Fruit fly (Drosophila melanogaster) whole organism, embryonic: ENCODE data around the gene CG1943.
A peak's percentile ranks its signal among the peaks of the same experiment; 100 is the strongest.

Source experiments
- Asciz ChIP-seq: fragments of 200-800 bp; sonication (Bioruptor generic); optimal IDR thresholded peaks from 2 replicates; lab custom pipeline; 2017; ENCODE audit warnings: missing biosample characterization, mild to moderate bottlenecking, missing genetic modification characterization, missing genetic modification reagents
- CG12236 ChIP-seq: fragments of 200-800 bp; sonication (Bioruptor generic); optimal IDR thresholded peaks from 2 replicates; lab custom pipeline; 2016; ENCODE audit warnings: missing biosample characterization, missing genetic modification characterization
- CG13775 ChIP-seq: fragments of 200-800 bp; sonication (Bioruptor generic); optimal IDR thresholded peaks from 3 replicates; lab custom pipeline; 2017; ENCODE audit warnings: missing biosample characterization, mild to moderate bottlenecking, missing genetic modification characterization
- CG15011 ChIP-seq: fragments of 200-800 bp; sonication (Bioruptor generic); optimal IDR thresholded peaks from 3 replicates; lab custom pipeline; 2018; ENCODE audit warnings: missing biosample characterization, mild to moderate bottlenecking, missing genetic modification characterization
- CG1603 ChIP-seq: fragments of 200-800 bp; sonication (Bioruptor generic); optimal IDR thresholded peaks from 2 replicates; lab custom pipeline; 2019; ENCODE audit warnings: missing biosample characterization, mild to moderate bottlenecking, missing genetic modification characterization, moderate library complexity
- CG17361 ChIP-seq: fragments of 200-800 bp; sonication (Bioruptor generic); IDR thresholded peaks from 3 replicates; pipeline ENCODE4 v1.3.6; 2022; ENCODE audit warnings: missing biosample characterization, missing genetic modification characterization
- CG18262 ChIP-seq: fragments of 200-800 bp; optimal IDR thresholded peaks from 3 replicates; lab custom pipeline; 2019; ENCODE audit warnings: missing biosample characterization, mild to moderate bottlenecking, missing genetic modification characterization, moderate library complexity
- CG2199 ChIP-seq: fragments of 200-800 bp; sonication (Bioruptor generic); IDR thresholded peaks from 3 replicates; pipeline ENCODE4 v1.3.6; 2022; ENCODE audit warnings: missing biosample characterization, missing genetic modification characterization
- CG30020 ChIP-seq: fragments of 200-800 bp; optimal IDR thresholded peaks from 2 replicates; lab custom pipeline; 2019; ENCODE audit warnings: missing biosample characterization, mild to moderate bottlenecking, missing genetic modification characterization, moderate library complexity
- CG3065 ChIP-seq: fragments of 200-800 bp; sonication (Bioruptor generic); optimal IDR thresholded peaks from 2 replicates; lab custom pipeline; 2016; ENCODE audit warnings: missing biosample characterization, missing genetic modification characterization
- CG31365 ChIP-seq: fragments of 200-800 bp; sonication (Bioruptor generic); optimal IDR thresholded peaks from 2 replicates; lab custom pipeline; 2018; ENCODE audit warnings: missing biosample characterization, mild to moderate bottlenecking, missing genetic modification characterization
- CG33557 ChIP-seq: fragments of 200-800 bp; sonication (Bioruptor generic); optimal IDR thresholded peaks from 2 replicates; lab custom pipeline; 2019; ENCODE audit warnings: missing biosample characterization, mild to moderate bottlenecking, missing genetic modification characterization, moderate library complexity
- CG3407 ChIP-seq: fragments of 200-800 bp; sonication (Bioruptor generic); optimal IDR thresholded peaks from 2 replicates; lab custom pipeline; 2018; ENCODE audit warnings: missing biosample characterization, mild to moderate bottlenecking, missing genetic modification characterization
- CG34422 ChIP-seq: fragments of 200-800 bp; sonication (Bioruptor generic); IDR thresholded peaks from 3 replicates; pipeline ENCODE4 v1.3.6; 2022; ENCODE audit warnings: missing biosample characterization, missing genetic modification characterization
- CG4282 ChIP-seq: fragments of 200-800 bp; sonication (Bioruptor generic); optimal IDR thresholded peaks from 2 replicates; lab custom pipeline; 2016; ENCODE audit warnings: missing biosample characterization, missing genetic modification characterization
- CG4360 ChIP-seq: fragments of 200-800 bp; sonication (Bioruptor generic); IDR thresholded peaks from 2 replicates; pipeline ENCODE4 v1.3.6; 2022; ENCODE audit warnings: missing biosample characterization, missing genetic modification characterization
- CG4617 ChIP-seq: fragments of 200-800 bp; sonication (Bioruptor generic); optimal IDR thresholded peaks from 3 replicates; lab custom pipeline; 2016; ENCODE audit warnings: missing biosample characterization, missing genetic modification characterization, borderline replicate concordance
- CG4820 ChIP-seq: fragments of 200-800 bp; sonication (Bioruptor generic); optimal IDR thresholded peaks from 3 replicates; lab custom pipeline; 2016; ENCODE audit warnings: missing biosample characterization, missing genetic modification characterization
- CG6689 ChIP-seq: fragments of 200-800 bp; sonication (Bioruptor generic); IDR thresholded peaks from 2 replicates; pipeline ENCODE4 v1.3.6; 2022; ENCODE audit warnings: missing biosample characterization, missing genetic modification characterization
- CG7357 ChIP-seq: fragments of 200-800 bp; sonication (Bioruptor generic); IDR thresholded peaks from 3 replicates; pipeline ENCODE4 v1.3.6; 2022; ENCODE audit warnings: missing biosample characterization, missing genetic modification characterization
- CG8089 ChIP-seq: fragments of 200-800 bp; sonication (Bioruptor generic); optimal IDR thresholded peaks from 3 replicates; lab custom pipeline; 2016; ENCODE audit warnings: missing biosample characterization, missing genetic modification characterization
- CG8478 ChIP-seq: fragments of >200 bp; optimal IDR thresholded peaks from 2 replicates; lab custom pipeline; 2018
- Drgx ChIP-seq: fragments of 200-800 bp; sonication (Bioruptor generic); IDR thresholded peaks from 2 replicates; pipeline ENCODE4 v1.3.6; 2022; ENCODE audit warnings: missing biosample characterization, missing genetic modification characterization
- E2f2 ChIP-seq: fragments of 200-800 bp; sonication (Bioruptor generic); IDR thresholded peaks from 2 replicates; pipeline ENCODE4 v1.3.6; 2022; ENCODE audit warnings: missing biosample characterization, missing genetic modification characterization
- HLH3B ChIP-seq: fragments of 200-800 bp; sonication (Bioruptor generic); IDR thresholded peaks from 2 replicates; pipeline ENCODE4 v1.3.6; 2022; ENCODE audit warnings: missing biosample characterization, missing genetic modification characterization
- HLH54F ChIP-seq: fragments of 200-800 bp; sonication (Bioruptor generic); optimal IDR thresholded peaks from 3 replicates; lab custom pipeline; 2016; ENCODE audit warnings: missing biosample characterization, missing genetic modification characterization
- Hey ChIP-seq: fragments of 200-800 bp; sonication (Bioruptor generic); optimal IDR thresholded peaks from 3 replicates; lab custom pipeline; 2018; ENCODE audit warnings: missing biosample characterization, mild to moderate bottlenecking, missing genetic modification characterization
- Hsf ChIP-seq: fragments of 200-800 bp; sonication (Bioruptor generic); optimal IDR thresholded peaks from 3 replicates; lab custom pipeline; 2016; ENCODE audit warnings: missing biosample characterization, missing genetic modification characterization
- Jarid2 ChIP-seq: fragments of 200-800 bp; sonication (Bioruptor generic); optimal IDR thresholded peaks from 3 replicates; lab custom pipeline; 2017; ENCODE audit warnings: mild to moderate bottlenecking, missing biosample characterization, missing genetic modification reagents, missing genetic modification characterization
- Meics ChIP-seq: fragments of 200-800 bp; sonication (Bioruptor generic); optimal IDR thresholded peaks from 2 replicates; lab custom pipeline; 2017; ENCODE audit warnings: missing biosample characterization, mild to moderate bottlenecking, missing genetic modification characterization
- Spps ChIP-seq: fragments of 200-800 bp; sonication (Bioruptor generic); optimal IDR thresholded peaks from 2 replicates; lab custom pipeline; 2018; ENCODE audit warnings: missing biosample characterization, mild to moderate bottlenecking, missing genetic modification characterization
- Tbp ChIP-seq: fragments of >200 bp; optimal IDR thresholded peaks from 2 replicates; lab custom pipeline; 2018; ENCODE audit warnings: missing biosample characterization, missing genetic modification characterization
- Xbp1 ChIP-seq: fragments of 200-800 bp; sonication (Bioruptor generic); optimal IDR thresholded peaks from 3 replicates; lab custom pipeline; 2016; ENCODE audit warnings: missing biosample characterization, mild to moderate bottlenecking, missing genetic modification characterization
- abd-A ChIP-seq: fragments of 200-800 bp; sonication (Bioruptor generic); optimal IDR thresholded peaks from 3 replicates; lab custom pipeline; 2019; ENCODE audit warnings: missing biosample characterization, mild to moderate bottlenecking, missing genetic modification characterization, moderate library complexity
- ash1 ChIP-seq: fragments of 200-800 bp; sonication (Bioruptor generic); optimal IDR thresholded peaks from 2 replicates; lab custom pipeline; 2018; ENCODE audit warnings: missing biosample characterization, mild to moderate bottlenecking, missing genetic modification characterization
- br ChIP-seq: fragments of >200 bp; optimal IDR thresholded peaks from 2 replicates; lab custom pipeline; 2017
- bsh ChIP-seq, 2 experiments: fragments of 200-800 bp; sonication (Bioruptor generic); optimal IDR thresholded peaks; 2 replicates each; lab custom pipeline; 2017 to 2018; ENCODE audit warnings: mild to moderate bottlenecking in 2 of 2, missing biosample characterization in 2 of 2, missing genetic modification characterization in 2 of 2, moderate library complexity in 1 of 2
- disco-r ChIP-seq: fragments of 200-800 bp; sonication (Bioruptor generic); optimal IDR thresholded peaks from 2 replicates; lab custom pipeline; 2016; ENCODE audit warnings: missing biosample characterization, missing genetic modification characterization
- dmrt11E ChIP-seq: fragments of 200-800 bp; sonication (Bioruptor generic); optimal IDR thresholded peaks from 3 replicates; lab custom pipeline; 2018; ENCODE audit warnings: missing biosample characterization, mild to moderate bottlenecking, missing genetic modification characterization, moderate library complexity
- ewg ChIP-seq: fragments of 200-800 bp; sonication (Bioruptor generic); optimal IDR thresholded peaks from 3 replicates; lab custom pipeline; 2017; ENCODE audit warnings: mild to moderate bottlenecking, missing biosample characterization, missing genetic modification reagents, missing genetic modification characterization
- grau ChIP-seq: fragments of 200-800 bp; optimal IDR thresholded peaks from 3 replicates; lab custom pipeline; 2019; ENCODE audit warnings: missing biosample characterization, mild to moderate bottlenecking, missing genetic modification characterization, moderate library complexity
- insv ChIP-seq, 2 experiments: fragments of 200-800 bp; sonication (Bioruptor generic); optimal IDR thresholded peaks; 3 replicates each; lab custom pipeline; 2016 to 2018; ENCODE audit warnings: missing biosample characterization in 2 of 2, missing genetic modification characterization in 2 of 2
- lbe ChIP-seq: fragments of 200-800 bp; sonication (Bioruptor generic); optimal IDR thresholded peaks from 2 replicates; lab custom pipeline; 2016; ENCODE audit warnings: missing biosample characterization, mild to moderate bottlenecking, missing genetic modification characterization
- lola ChIP-seq, 3 experiments: fragments of >200 bp in 2 of 3; fragments of 200-800 bp in 1 of 3; sonication (Bioruptor generic) in 1 of 3; optimal IDR thresholded peaks; 2 replicates each; lab custom pipeline; 2017 to 2019; ENCODE audit warnings: missing biosample characterization in 3 of 3, missing genetic modification characterization in 3 of 3, mild to moderate bottlenecking in 1 of 3, moderate library complexity in 1 of 3
- pho ChIP-seq: fragments of 200-800 bp; sonication (Bioruptor generic); optimal IDR thresholded peaks from 2 replicates; lab custom pipeline; 2016; ENCODE audit warnings: missing biosample characterization, missing genetic modification characterization
- pros ChIP-seq: fragments of 200-800 bp; sonication (Bioruptor generic); optimal IDR thresholded peaks from 3 replicates; lab custom pipeline; 2019; ENCODE audit warnings: missing biosample characterization, mild to moderate bottlenecking, missing genetic modification characterization, moderate library complexity
- rib ChIP-seq: fragments of 200-800 bp; sonication (Bioruptor generic); IDR thresholded peaks from 2 replicates; pipeline ENCODE4 v1.3.6; 2022; ENCODE audit warnings: missing biosample characterization, missing genetic modification characterization
- tgo ChIP-seq: fragments of 200-800 bp; sonication (Bioruptor generic); IDR thresholded peaks from 3 replicates; pipeline ENCODE4 v1.3.6; 2022; ENCODE audit warnings: missing biosample characterization, missing genetic modification characterization
- tna ChIP-seq: fragments of 200-800 bp; sonication (Bioruptor generic); IDR thresholded peaks from 2 replicates; pipeline ENCODE4 v1.3.6; 2022; ENCODE audit warnings: missing biosample characterization, missing genetic modification characterization; ENCODE audit not compliant: partially characterized antibody
- unc-4 ChIP-seq: fragments of 200-800 bp; sonication (Bioruptor generic); IDR thresholded peaks from 2 replicates; pipeline ENCODE4 v1.3.6; 2022; ENCODE audit warnings: missing biosample characterization, missing genetic modification characterization; ENCODE audit not compliant: partially characterized antibody
- yki ChIP-seq: fragments of >200 bp; optimal IDR thresholded peaks from 3 replicates; lab custom pipeline; 2018
- zen ChIP-seq: fragments of 200-800 bp; sonication (Bioruptor generic); optimal IDR thresholded peaks from 3 replicates; lab custom pipeline; 2018; ENCODE audit warnings: missing biosample characterization, mild to moderate bottlenecking, missing genetic modification characterization, moderate library complexity

Gene CG1943

DNA sequence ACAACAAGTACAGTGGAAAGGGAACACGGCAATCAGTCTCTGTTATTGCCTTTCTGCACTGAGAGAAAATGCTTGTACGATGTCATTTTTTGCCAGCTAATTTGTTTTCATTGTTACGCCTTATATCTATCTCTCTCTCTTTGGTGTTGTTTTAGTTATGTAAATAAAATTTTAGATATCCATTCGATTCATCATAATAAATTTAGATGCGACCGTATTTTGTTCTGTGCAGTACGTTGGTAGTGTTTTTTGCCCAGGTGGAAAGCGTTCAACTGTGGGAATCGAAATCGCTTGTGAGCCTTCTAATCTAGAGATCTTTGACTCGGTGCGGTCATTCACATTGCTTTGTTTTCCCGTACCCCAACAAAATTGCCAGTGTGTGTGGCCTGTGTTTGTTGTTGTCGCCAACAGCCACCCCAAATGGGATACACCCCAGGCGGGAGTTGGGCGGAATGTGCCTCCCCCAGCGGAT, 1.1 kb downstream of the CG1943 start (continued):
- peak; percentile 87 for TF ChIP-seq CG8089
- TF ChIP-seq tna (GFP tag; lab: Robert Waterston, UW) = no peak
- TF ChIP-seq tgo (GFP tag; lab: Robert Waterston, UW) = no peak
- TF ChIP-seq Hsf (GFP tag; lab: Kevin White, UChicago) = peak; percentile 91
- TF ChIP-seq CG4360 (GFP tag; lab: Robert Waterston, UW) = no peak
- TF ChIP-seq CG33557 (GFP tag; lab: Kevin White, UChicago) = peak; percentile 65
- TF ChIP-seq bsh (GFP tag; optimal IDR thresholded peaks at IDR 0.05; lab: Kevin White, UChicago) = peak; percentile 63 to 93
- no peak for TF ChIP-seq CG17361
- peak; percentile 89 for TF ChIP-seq pho (GFP tag; lab: Kevin White, UChicago)
- peak; percentile 42 for TF ChIP-seq CG30020 (tag; lab: Kevin White, UChicago)
- TF ChIP-seq CG4820 = peak; percentile 88
- peak; percentile 58 for TF ChIP-seq disco-r (GFP tag; lab: Kevin White, UChicago)
- TF ChIP-seq E2f2 (GFP tag; lab: Robert Waterston, UW) = no peak
- peak; percentile 54 for TF ChIP-seq Jarid2 (GFP tag; lab: Kevin White, UChicago)
- peak; percentile 73 for TF ChIP-seq CG3407 (GFP tag; lab: Kevin White, UChicago)
- TF ChIP-seq CG6689 (GFP tag; lab: Robert Waterston, UW) = no peak
- TF ChIP-seq Hey (tag; lab: Kevin White, UChicago) = peak; percentile 31
- TF ChIP-seq CG12236 (GFP tag; lab: Kevin White, UChicago) = peak; percentile 77
- peak; percentile 0 for TF ChIP-seq abd-A
- TF ChIP-seq Xbp1 (GFP tag; lab: Kevin White, UChicago) = peak; percentile 92
- TF ChIP-seq HLH3B (GFP tag; lab: Robert Waterston, UW) = no peak
- peak; percentile 78 for TF ChIP-seq CG4282
- TF ChIP-seq unc-4 = no peak
- TF ChIP-seq CG15011 (GFP tag; lab: Kevin White, UChicago) = peak; percentile 86
- peak; percentile 73 for TF ChIP-seq Spps (tag; lab: Kevin White, UChicago)
- TF ChIP-seq CG8478 (lab: Kevin White, UChicago) = no peak
- TF ChIP-seq CG2199 = no peak
- no peak for TF ChIP-seq Drgx (GFP tag; lab: Robert Waterston, UW)
- peak; percentile 42 for TF ChIP-seq CG3065 (GFP tag; lab: Kevin White, UChicago)
- TF ChIP-seq CG7357 (GFP tag; lab: Robert Waterston, UW) = peak; percentile 59; the same call in 2 of the 3 replicates
- peak; percentile 89 for TF ChIP-seq grau (tag; lab: Kevin White, UChicago)
- peak; percentile 91 for TF ChIP-seq lbe (GFP tag; lab: Kevin White, UChicago)
- no peak for TF ChIP-seq Tbp
- no peak for TF ChIP-seq CG34422 (GFP tag; lab: Robert Waterston, UW)
- peak; percentile 76 for TF ChIP-seq ewg
- TF ChIP-seq yki = no peak
- TF ChIP-seq CG4617 = peak; percentile 48
- no peak for TF ChIP-seq pros (GFP tag; lab: Kevin White, UChicago)
- peak; percentile 82 for TF ChIP-seq dmrt11E
- peak; percentile 82 for TF ChIP-seq CG1603 (tag; lab: Kevin White, UChicago)
- peak in 1 of 3 experiments; percentile 80 for TF ChIP-seq lola (GFP tag; optimal IDR thresholded peaks at IDR 0.05; lab: Kevin White, UChicago)
- TF ChIP-seq rib (GFP tag; lab: Robert Waterston, UW) = no peak
- TF ChIP-seq insv (GFP tag; optimal IDR thresholded peaks at IDR 0.05; lab: Kevin White, UChicago) = peak in 1 of 2 experiments; percentile 15
- peak; percentile 91 for TF ChIP-seq Meics (GFP tag; lab: Kevin White, UChicago)
- peak; percentile 54 for TF ChIP-seq CG31365
- TF ChIP-seq HLH54F (GFP tag; lab: Kevin White, UChicago) = peak; percentile 89
- TF ChIP-seq CG18262 = peak; percentile 89
- TF ChIP-seq CG13775 = peak; percentile 87
- TF ChIP-seq zen = peak; percentile 90
- TF ChIP-seq ash1 = peak; percentile 68
- TF ChIP-seq Asciz = peak; percentile 88
- no peak for TF ChIP-seq br
